Fruit fly (Drosophila melanogaster) whole organism, embryonic: ENCODE results near the gene Drs.
A peak's percentile ranks its signal among the peaks of the same experiment; 100 is the strongest.

Source experiments
- Abd-B ChIP-seq: fragments of 200-800 bp; sonication (Bioruptor generic); optimal IDR thresholded peaks from 2 replicates; lab custom pipeline; 2018; ENCODE audit warnings: missing biosample characterization, mild to moderate bottlenecking, missing genetic modification characterization, moderate library complexity
- Antp ChIP-seq: fragments of 200-800 bp; sonication (Bioruptor generic); optimal IDR thresholded peaks from 3 replicates; lab custom pipeline; 2016; ENCODE audit warnings: missing biosample characterization, missing genetic modification characterization
- B-H1 ChIP-seq: fragments of 200-800 bp; sonication (Bioruptor generic); IDR thresholded peaks from 3 replicates; pipeline ENCODE4 v1.3.6; 2022; ENCODE audit warnings: missing biosample characterization, missing genetic modification characterization
- CG11247 ChIP-seq: fragments of 200-800 bp; sonication (Bioruptor generic); IDR thresholded peaks from 2 replicates; pipeline ENCODE4 v1.3.6; 2022; ENCODE audit warnings: missing biosample characterization, missing genetic modification characterization
- CG12219 ChIP-seq: fragments of 200-800 bp; sonication (Bioruptor generic); optimal IDR thresholded peaks from 3 replicates; lab custom pipeline; 2018; ENCODE audit warnings: missing biosample characterization, mild to moderate bottlenecking, missing genetic modification characterization
- CG12391 ChIP-seq: fragments of 200-800 bp; sonication (Bioruptor generic); optimal IDR thresholded peaks from 3 replicates; lab custom pipeline; 2018; ENCODE audit warnings: missing biosample characterization, mild to moderate bottlenecking, missing genetic modification characterization, moderate library complexity
- CG14050 ChIP-seq: fragments of 200-800 bp; sonication (Bioruptor generic); IDR thresholded peaks from 3 replicates; pipeline ENCODE4 v1.3.6; 2022; ENCODE audit warnings: missing biosample characterization, missing genetic modification characterization
- CG2120 ChIP-seq: fragments of 200-800 bp; sonication (Bioruptor generic); optimal IDR thresholded peaks from 3 replicates; lab custom pipeline; 2016; ENCODE audit warnings: missing biosample characterization, missing genetic modification characterization
- CG2129 ChIP-seq: fragments of 200-800 bp; sonication (Bioruptor generic); IDR thresholded peaks from 2 replicates; pipeline ENCODE4 v1.3.6; 2022; ENCODE audit warnings: missing biosample characterization, missing genetic modification characterization; ENCODE audit not compliant: partially characterized antibody
- CG4360 ChIP-seq: fragments of 200-800 bp; sonication (Bioruptor generic); IDR thresholded peaks from 2 replicates; pipeline ENCODE4 v1.3.6; 2022; ENCODE audit warnings: missing biosample characterization, missing genetic modification characterization
- CG4617 ChIP-seq: fragments of 200-800 bp; sonication (Bioruptor generic); optimal IDR thresholded peaks from 3 replicates; lab custom pipeline; 2016; ENCODE audit warnings: missing biosample characterization, missing genetic modification characterization, borderline replicate concordance
- CG4820 ChIP-seq: fragments of 200-800 bp; sonication (Bioruptor generic); optimal IDR thresholded peaks from 3 replicates; lab custom pipeline; 2016; ENCODE audit warnings: missing biosample characterization, missing genetic modification characterization
- CG5953 ChIP-seq: fragments of 200-800 bp; sonication (Bioruptor generic); IDR thresholded peaks from 2 replicates; pipeline ENCODE4 v1.3.6; 2022; ENCODE audit warnings: missing biosample characterization, missing genetic modification characterization
- CG6813 ChIP-seq: fragments of 200-800 bp; sonication (Bioruptor generic); optimal IDR thresholded peaks from 2 replicates; lab custom pipeline; 2017; ENCODE audit warnings: missing biosample characterization, missing genetic modification characterization, mild to moderate bottlenecking, moderate library complexity, missing genetic modification reagents
- CG8765 ChIP-seq: fragments of 200-800 bp; sonication (Bioruptor generic); IDR thresholded peaks from 2 replicates; pipeline ENCODE4 v1.3.6; 2022; ENCODE audit warnings: missing biosample characterization, missing genetic modification characterization
- CG8944 ChIP-seq: fragments of 200-800 bp; sonication (Bioruptor generic); optimal IDR thresholded peaks from 3 replicates; lab custom pipeline; 2016; ENCODE audit warnings: missing biosample characterization, missing genetic modification characterization
- CG9437 ChIP-seq: fragments of 200-800 bp; sonication (Bioruptor generic); optimal IDR thresholded peaks from 2 replicates; lab custom pipeline; 2018; ENCODE audit warnings: missing biosample characterization, mild to moderate bottlenecking, missing genetic modification characterization
- CG9817 ChIP-seq: fragments of 200-800 bp; sonication (Bioruptor generic); optimal IDR thresholded peaks from 2 replicates; lab custom pipeline; 2018; ENCODE audit warnings: missing biosample characterization, mild to moderate bottlenecking, missing genetic modification characterization, moderate library complexity
- D ChIP-seq, 2 experiments: fragments of 200-800 bp in 1 of 2; fragments of >200 bp in 1 of 2; sonication (Bioruptor generic) in 1 of 2; optimal IDR thresholded peaks; 2 replicates in 1 of 2; 3 replicates in 1 of 2; lab custom pipeline; 2017; ENCODE audit warnings: mild to moderate bottlenecking in 1 of 2, missing biosample characterization in 1 of 2, missing genetic modification characterization in 1 of 2, missing genetic modification reagents in 1 of 2
- D19A ChIP-seq: fragments of 200-800 bp; optimal IDR thresholded peaks from 3 replicates; lab custom pipeline; 2019; ENCODE audit warnings: missing biosample characterization, mild to moderate bottlenecking, missing genetic modification characterization, moderate library complexity
- Dad ChIP-seq: fragments of 200-800 bp; sonication (Bioruptor generic); optimal IDR thresholded peaks from 3 replicates; lab custom pipeline; 2016; ENCODE audit warnings: missing biosample characterization, missing genetic modification characterization
- Dbx ChIP-seq: fragments of 200-800 bp; sonication (Bioruptor generic); IDR thresholded peaks from 3 replicates; pipeline ENCODE4 v1.3.6; 2022; ENCODE audit warnings: missing biosample characterization, missing genetic modification characterization
- Fer1 ChIP-seq: fragments of 200-800 bp; sonication (Bioruptor generic); optimal IDR thresholded peaks from 2 replicates; lab custom pipeline; 2017; ENCODE audit warnings: missing biosample characterization, mild to moderate bottlenecking, missing genetic modification characterization
- HLHmδ ChIP-seq: fragments of 200-800 bp; sonication (Bioruptor generic); optimal IDR thresholded peaks from 2 replicates; lab custom pipeline; 2018; ENCODE audit warnings: missing biosample characterization, mild to moderate bottlenecking, missing genetic modification characterization, moderate library complexity
- Hsf ChIP-seq: fragments of 200-800 bp; sonication (Bioruptor generic); optimal IDR thresholded peaks from 3 replicates; lab custom pipeline; 2016; ENCODE audit warnings: missing biosample characterization, missing genetic modification characterization
- Jarid2 ChIP-seq: fragments of 200-800 bp; sonication (Bioruptor generic); optimal IDR thresholded peaks from 3 replicates; lab custom pipeline; 2017; ENCODE audit warnings: mild to moderate bottlenecking, missing biosample characterization, missing genetic modification reagents, missing genetic modification characterization
- Nf-YA ChIP-seq: fragments of 200-800 bp; sonication (Bioruptor generic); IDR thresholded peaks from 2 replicates; pipeline ENCODE4 v1.3.6; 2022; ENCODE audit warnings: missing biosample characterization, missing genetic modification characterization
- Sox102F ChIP-seq: fragments of 200-800 bp; sonication (Bioruptor generic); optimal IDR thresholded peaks from 2 replicates; lab custom pipeline; 2018; ENCODE audit warnings: missing biosample characterization, mild to moderate bottlenecking, missing genetic modification characterization, moderate library complexity
- TFAM ChIP-seq: fragments of 200-800 bp; sonication (Bioruptor generic); optimal IDR thresholded peaks from 2 replicates; lab custom pipeline; 2017; ENCODE audit warnings: missing biosample characterization, missing genetic modification characterization, inconsistent platforms
- ato ChIP-seq: fragments of 200-800 bp; sonication (Bioruptor generic); IDR thresholded peaks from 2 replicates; pipeline ENCODE4 v1.3.6; 2022; ENCODE audit warnings: missing biosample characterization, missing genetic modification characterization; ENCODE audit not compliant: partially characterized antibody
- bbx ChIP-seq: fragments of 200-800 bp; sonication (Bioruptor generic); IDR thresholded peaks from 2 replicates; pipeline ENCODE4 v1.3.6; 2022; ENCODE audit warnings: missing biosample characterization, missing genetic modification characterization; ENCODE audit not compliant: partially characterized antibody
- bsh ChIP-seq, 2 experiments: fragments of 200-800 bp; sonication (Bioruptor generic); optimal IDR thresholded peaks; 2 replicates each; lab custom pipeline; 2017 to 2018; ENCODE audit warnings: mild to moderate bottlenecking in 2 of 2, missing biosample characterization in 2 of 2, missing genetic modification characterization in 2 of 2, moderate library complexity in 1 of 2
- btn ChIP-seq: fragments of 200-800 bp; sonication (Bioruptor generic); optimal IDR thresholded peaks from 2 replicates; lab custom pipeline; 2016; ENCODE audit warnings: missing biosample characterization, missing genetic modification characterization
- caup ChIP-seq: fragments of 200-800 bp; sonication (Bioruptor generic); optimal IDR thresholded peaks from 3 replicates; lab custom pipeline; 2017; ENCODE audit warnings: missing biosample characterization, mild to moderate bottlenecking, missing genetic modification characterization, moderate library complexity; ENCODE audit not compliant: severe bottlenecking
- cg ChIP-seq: fragments of 200-800 bp; sonication (Bioruptor generic); optimal IDR thresholded peaks from 3 replicates; lab custom pipeline; 2019; ENCODE audit warnings: missing biosample characterization, mild to moderate bottlenecking, missing genetic modification characterization, moderate library complexity
- dm ChIP-seq: fragments of 200-800 bp; sonication (Bioruptor generic); optimal IDR thresholded peaks from 3 replicates; lab custom pipeline; 2016; ENCODE audit warnings: missing biosample characterization, missing genetic modification characterization
- gcm ChIP-seq: fragments of 200-800 bp; sonication (Bioruptor generic); optimal IDR thresholded peaks from 2 replicates; lab custom pipeline; 2019; ENCODE audit warnings: missing biosample characterization, mild to moderate bottlenecking, missing genetic modification characterization, moderate library complexity
- lov ChIP-seq, 2 experiments: fragments of 200-800 bp in 1 of 2; fragments of >200 bp in 1 of 2; sonication (Bioruptor generic) in 1 of 2; IDR thresholded peaks in 1 of 2; optimal IDR thresholded peaks in 1 of 2; 2 replicates in 1 of 2; 3 replicates in 1 of 2; pipeline versions ENCODE4 v1.3.6 to Lab custom; 2017 to 2022; ENCODE audit warnings: missing biosample characterization in 1 of 2, missing genetic modification characterization in 1 of 2
- odd ChIP-seq: fragments of 200-800 bp; sonication (Bioruptor generic); optimal IDR thresholded peaks from 2 replicates; lab custom pipeline; 2017; ENCODE audit warnings: missing biosample characterization, mild to moderate bottlenecking, missing genetic modification characterization
- slbo ChIP-seq: fragments of 200-800 bp; sonication (Bioruptor generic); IDR thresholded peaks from 2 replicates; pipeline ENCODE4 v1.3.6; 2022; ENCODE audit warnings: missing biosample characterization, missing genetic modification characterization
- sr ChIP-seq: fragments of 200-800 bp; sonication (Bioruptor generic); IDR thresholded peaks from 3 replicates; pipeline ENCODE4 v1.3.6; 2022; ENCODE audit warnings: missing biosample characterization, missing genetic modification characterization
- ssp ChIP-seq: fragments of 200-800 bp; sonication (Bioruptor generic); IDR thresholded peaks from 2 replicates; pipeline ENCODE4 v1.3.6; 2022; ENCODE audit warnings: missing biosample characterization, missing genetic modification characterization
- tll ChIP-seq, 2 experiments: fragments of 200-800 bp in 1 of 2; fragments of >200 bp in 1 of 2; sonication (Bioruptor generic) in 1 of 2; optimal IDR thresholded peaks; 2 replicates each; lab custom pipeline; 2017 to 2019; ENCODE audit warnings: missing biosample characterization in 2 of 2, missing genetic modification characterization in 2 of 2, mild to moderate bottlenecking in 1 of 2, moderate library complexity in 1 of 2
- tx ChIP-seq: fragments of 200-800 bp; sonication (Bioruptor generic); optimal IDR thresholded peaks from 2 replicates; lab custom pipeline; 2016; ENCODE audit warnings: missing biosample characterization, missing genetic modification characterization
- wdn ChIP-seq: fragments of 200-800 bp; sonication (Bioruptor generic); IDR thresholded peaks from 2 replicates; pipeline ENCODE4 v1.3.6; 2022; ENCODE audit warnings: missing biosample characterization, missing genetic modification characterization
- z ChIP-seq: fragments of 200-800 bp; sonication (Bioruptor generic); IDR thresholded peaks from 3 replicates; pipeline ENCODE4 v1.3.6; 2022; ENCODE audit warnings: missing biosample characterization, missing genetic modification characterization
- zfh2 ChIP-seq: fragments of 200-800 bp; sonication (Bioruptor generic); optimal IDR thresholded peaks from 2 replicates; lab custom pipeline; 2016; ENCODE audit warnings: missing biosample characterization, missing genetic modification characterization

The Drs gene

DNA sequence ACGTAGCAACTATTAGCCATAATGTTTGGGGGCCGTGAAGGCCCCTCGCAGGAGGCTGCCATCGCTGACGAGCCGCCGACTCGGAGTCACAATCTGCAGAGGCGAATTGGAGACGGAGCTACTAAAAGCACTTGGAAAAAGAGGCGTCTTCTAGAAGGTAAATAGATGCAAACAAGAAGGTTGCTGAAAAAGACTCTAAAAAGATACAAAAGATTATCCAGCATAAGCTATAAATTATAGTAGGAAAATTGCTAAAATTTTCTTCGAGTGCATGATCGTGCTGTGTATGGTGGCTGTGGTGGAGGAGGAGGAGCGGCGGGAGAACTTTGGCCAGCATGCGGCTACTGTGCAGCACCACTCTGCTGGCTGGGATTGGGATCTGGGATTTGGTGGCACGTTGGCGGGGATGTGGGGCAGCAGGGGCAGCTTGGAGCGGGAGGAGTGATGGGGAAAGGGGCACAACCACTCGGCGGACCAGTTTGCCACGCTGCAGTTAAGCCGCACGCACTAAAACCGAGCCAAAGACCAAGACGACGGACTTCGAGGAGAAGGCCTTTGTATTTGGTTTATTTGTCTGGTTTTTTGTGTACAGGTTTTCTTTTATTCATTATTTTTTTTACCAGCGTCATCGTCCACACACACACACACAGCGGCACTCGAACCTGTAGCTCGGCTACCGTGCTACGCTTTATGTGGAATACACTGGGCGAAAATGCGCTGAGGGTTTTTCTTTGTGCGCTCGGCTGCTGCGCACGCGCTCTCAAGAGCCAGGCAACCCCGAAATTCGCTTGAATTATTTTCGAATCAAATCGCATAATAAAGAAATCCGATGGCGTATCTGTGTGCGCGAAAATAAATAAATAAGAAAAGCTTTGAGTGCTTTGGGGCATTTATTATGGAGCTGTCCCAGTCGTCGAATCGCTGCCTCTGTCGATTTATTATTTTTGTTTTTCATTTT lies 19.6 kb downstream of the Drs start (continued):
- no peak for TF ChIP-seq CG2129 (GFP tag; lab: Robert Waterston, UW)
- peak; percentile 13 for TF ChIP-seq CG12391 (tag; lab: Kevin White, UChicago)
- no peak for TF ChIP-seq z (GFP tag; lab: Robert Waterston, UW)
- no peak for TF ChIP-seq CG4360 (GFP tag; lab: Robert Waterston, UW)
- TF ChIP-seq CG2120 (GFP tag; lab: Kevin White, UChicago), result no peak
- no peak for TF ChIP-seq odd
- TF ChIP-seq caup, result no peak
- TF ChIP-seq gcm (GFP tag; lab: Kevin White, UChicago), result no peak
- peak; percentile 27 for TF ChIP-seq CG6813 (GFP tag; lab: Kevin White, UChicago)
- TF ChIP-seq CG8765, result no peak
- TF ChIP-seq D19A (tag; lab: Kevin White, UChicago), result no peak
- TF ChIP-seq CG4820, result no peak
- no peak for TF ChIP-seq CG9817 (tag; lab: Kevin White, UChicago)
- no peak for TF ChIP-seq bbx (GFP tag; lab: Robert Waterston, UW)
- no peak for TF ChIP-seq btn (GFP tag; lab: Kevin White, UChicago)
- TF ChIP-seq zfh2 (GFP tag; lab: Kevin White, UChicago), result no peak
- TF ChIP-seq Dbx, result no peak
- peak; percentile 29; the same call in 1 of the 2 replicates for TF ChIP-seq CG11247 (GFP tag; lab: Robert Waterston, UW)
- no peak for TF ChIP-seq slbo (GFP tag; lab: Robert Waterston, UW)
- no peak for TF ChIP-seq CG8944
- no peak for TF ChIP-seq Antp (GFP tag; lab: Kevin White, UChicago)
- TF ChIP-seq Dad (GFP tag; lab: Kevin White, UChicago), result no peak
- TF ChIP-seq Sox102F (GFP tag; lab: Kevin White, UChicago), result no peak
- TF ChIP-seq HLHmδ (GFP tag; lab: Kevin White, UChicago), result no peak
- TF ChIP-seq tx (GFP tag; lab: Kevin White, UChicago), result no peak
- TF ChIP-seq TFAM (GFP tag; lab: Kevin White, UChicago), result no peak
- TF ChIP-seq Nf-YA (GFP tag; lab: Robert Waterston, UW), result no peak
- TF ChIP-seq cg, result peak; percentile 42
- peak in 1 of 2 experiments; percentile 44 for TF ChIP-seq bsh (GFP tag; optimal IDR thresholded peaks at IDR 0.05; lab: Kevin White, UChicago)
- TF ChIP-seq tll (GFP tag; optimal IDR thresholded peaks at IDR 0.05; lab: Kevin White, UChicago), result no peak
- 0 out of 3 replicates have a peak, but pooled peaks have one; percentile 11 for TF ChIP-seq B-H1 (GFP tag; lab: Robert Waterston, UW)
- TF ChIP-seq lov (optimal IDR thresholded peaks at IDR 0.05; lab: Kevin White, UChicago), result no peak
- peak; percentile 64; the same call in 2 of the 3 replicates for TF ChIP-seq lov (GFP tag; IDR thresholded peaks at IDR 0.05; lab: Robert Waterston, UW)
- no peak for TF ChIP-seq ssp (GFP tag; lab: Robert Waterston, UW)
- TF ChIP-seq dm, result no peak
- no peak for TF ChIP-seq sr
- peak; percentile 24; the same call in 1 of the 2 replicates for TF ChIP-seq CG5953 (GFP tag; lab: Robert Waterston, UW)
- no peak for TF ChIP-seq D (optimal IDR thresholded peaks at IDR 0.05; lab: Kevin White, UChicago)
- TF ChIP-seq D (GFP tag; optimal IDR thresholded peaks at IDR 0.05; lab: Kevin White, UChicago), result no peak
- no peak for TF ChIP-seq Hsf
- TF ChIP-seq Fer1 (GFP tag; lab: Kevin White, UChicago), result no peak
- TF ChIP-seq ato (GFP tag; lab: Robert Waterston, UW), result no peak
- TF ChIP-seq Abd-B (GFP tag; lab: Kevin White, UChicago), result peak; percentile 22
- no peak for TF ChIP-seq CG12219 (GFP tag; lab: Kevin White, UChicago)
- TF ChIP-seq wdn (GFP tag; lab: Robert Waterston, UW), result 0 out of 2 replicates have a peak, but pooled peaks have one; percentile 7
- TF ChIP-seq Jarid2 (GFP tag; lab: Kevin White, UChicago), result no peak
- no peak for TF ChIP-seq CG9437 (GFP tag; lab: Kevin White, UChicago)
- no peak for TF ChIP-seq CG14050 (GFP tag; lab: Robert Waterston, UW)
- no peak for TF ChIP-seq CG4617 (GFP tag; lab: Kevin White, UChicago)
